Worm (Caenorhabditis elegans) whole organism, young adult: ENCODE data around the gene T06C12.9.

Experiments used
- B0019.2 ChIP-seq: fragments of 200-800 bp; sonication (Bioruptor generic); conservative IDR thresholded peaks from 2 replicates; pipeline ENCODE4 v1.3.6; 2022; ENCODE audit warnings: missing genetic modification reagents, missing genetic modification characterization, missing compliant biosample characterization
- B0035.1 ChIP-seq: sonication (generic microtip); optimal IDR thresholded peaks from 2 replicates; lab custom pipeline; 2016; ENCODE audit warnings: missing genetic modification characterization, mild to moderate bottlenecking, missing compliant biosample characterization, missing genotype, missing genetic modification reagents
- B0261.1 ChIP-seq: sonication (generic microtip); optimal IDR thresholded peaks from 2 replicates; lab custom pipeline; 2016; ENCODE audit warnings: mild to moderate bottlenecking, missing genetic modification characterization, moderate library complexity, missing compliant biosample characterization
- F22D6.2 ChIP-seq: sonication (generic microtip); optimal IDR thresholded peaks from 2 replicates; lab custom pipeline; 2016; ENCODE audit warnings: mild to moderate bottlenecking, missing genetic modification characterization, missing compliant biosample characterization
- F23B12.7 ChIP-seq: sonication (generic microtip); optimal IDR thresholded peaks from 2 replicates; lab custom pipeline; 2017; ENCODE audit warnings: missing genetic modification characterization, mild to moderate bottlenecking, missing compliant biosample characterization, antibody characterized with exemption, moderate library complexity; ENCODE audit not compliant: insufficient read depth
- F52B5.7 ChIP-seq: sonication (generic microtip); optimal IDR thresholded peaks from 2 replicates; lab custom pipeline; 2016; ENCODE audit warnings: mild to moderate bottlenecking, missing genetic modification characterization, missing compliant biosample characterization
- T07F8.4 ChIP-seq: sonication (generic microtip); optimal IDR thresholded peaks from 2 replicates; lab custom pipeline; 2016; ENCODE audit warnings: mild to moderate bottlenecking, missing genetic modification characterization, moderate library complexity, missing compliant biosample characterization
- Y95B8A.8 ChIP-seq: fragments of 200-800 bp; sonication (Bioruptor generic); IDR thresholded peaks from 2 replicates; pipeline ENCODE4 v1.3.6; 2022; ENCODE audit warnings: missing genetic modification reagents, missing genetic modification characterization, missing compliant biosample characterization
- atf-7 ChIP-seq: sonication (generic microtip); optimal IDR thresholded peaks from 2 replicates; lab custom pipeline; 2017; ENCODE audit warnings: mild to moderate bottlenecking, missing genetic modification characterization, missing compliant biosample characterization
- cebp-1 ChIP-seq, 2 experiments: fragments of 200-800 bp in 1 of 2; sonication (Bioruptor generic) in 1 of 2; sonication (generic microtip) in 1 of 2; IDR thresholded peaks in 1 of 2; optimal IDR thresholded peaks in 1 of 2; 2 replicates each; pipeline versions ENCODE4 v1.3.6 to Lab custom; 2017 to 2022; ENCODE audit warnings: missing compliant biosample characterization in 2 of 2, missing genetic modification characterization in 2 of 2, mild to moderate bottlenecking in 1 of 2, missing genetic modification reagents in 1 of 2, moderate library complexity in 1 of 2
- cebp-2 ChIP-seq: fragments of 200-800 bp; sonication (Bioruptor generic); IDR thresholded peaks from 2 replicates; pipeline ENCODE4 v1.3.6; 2022; ENCODE audit warnings: missing genetic modification characterization, missing compliant biosample characterization
- ceh-27 ChIP-seq: fragments of 200-800 bp; sonication (Bioruptor generic); optimal IDR thresholded peaks from 2 replicates; lab custom pipeline; 2018; ENCODE audit warnings: mild to moderate bottlenecking, missing genetic modification characterization, moderate library complexity, missing compliant biosample characterization
- ceh-91 ChIP-seq: fragments of 200-800 bp; sonication (Bioruptor generic); IDR thresholded peaks from 2 replicates; pipeline ENCODE4 v1.3.6; 2022; ENCODE audit warnings: missing genetic modification reagents, missing genetic modification characterization, missing compliant biosample characterization
- die-1 ChIP-seq: sonication (generic microtip); optimal IDR thresholded peaks from 2 replicates; lab custom pipeline; 2016; ENCODE audit warnings: missing genotype, mild to moderate bottlenecking, missing genetic modification characterization, missing compliant biosample characterization
- dpl-1 ChIP-seq: fragments of 150-350 bp; optimal IDR thresholded peaks from 2 replicates; lab custom pipeline; 2014; ENCODE audit warnings: missing biosample characterization, missing genetic modification reagents, missing genetic modification characterization
- egl-18 ChIP-seq: fragments of 200-800 bp; sonication (Bioruptor generic); IDR thresholded peaks from 2 replicates; pipeline ENCODE4 v1.3.6; 2022; ENCODE audit warnings: missing genetic modification reagents, missing genetic modification characterization, missing compliant biosample characterization
- egl-44 ChIP-seq: fragments of 200-800 bp; sonication (Bioruptor generic); IDR thresholded peaks from 2 replicates; pipeline ENCODE4 v1.3.6; 2022; ENCODE audit warnings: missing genetic modification reagents, missing genetic modification characterization, missing compliant biosample characterization
- ets-4 ChIP-seq: fragments of 200-800 bp; sonication (Bioruptor generic); optimal IDR thresholded peaks from 2 replicates; lab custom pipeline; 2018; ENCODE audit warnings: mild to moderate bottlenecking, missing genetic modification characterization, missing compliant biosample characterization
- fkh-3 ChIP-seq: sonication (generic microtip); optimal IDR thresholded peaks from 2 replicates; lab custom pipeline; 2016; ENCODE audit warnings: mild to moderate bottlenecking, missing genetic modification characterization, missing compliant biosample characterization
- him-1 ChIP-seq: sonication (generic microtip); optimal IDR thresholded peaks from 2 replicates; lab custom pipeline; 2016; ENCODE audit warnings: missing genotype, missing genetic modification reagents, missing genetic modification characterization, missing compliant biosample characterization
- hlh-12 ChIP-seq: sonication (generic microtip); optimal IDR thresholded peaks from 2 replicates; lab custom pipeline; 2016; ENCODE audit warnings: missing genetic modification characterization, missing compliant biosample characterization
- hlh-26 ChIP-seq: fragments of 200-800 bp; sonication (Bioruptor generic); conservative IDR thresholded peaks from 2 replicates; pipeline ENCODE4 v1.3.6; 2022; ENCODE audit warnings: missing genetic modification reagents, missing genetic modification characterization, missing compliant biosample characterization
- hmg-1.2 ChIP-seq: fragments of 200-800 bp; sonication (Bioruptor generic); IDR thresholded peaks from 2 replicates; pipeline ENCODE4 v1.3.6; 2022; ENCODE audit warnings: missing genetic modification reagents, missing genetic modification characterization, missing compliant biosample characterization
- hmg-20 ChIP-seq: fragments of 200-800 bp; sonication (Bioruptor generic); IDR thresholded peaks from 2 replicates; pipeline ENCODE4 v1.3.6; 2022; ENCODE audit warnings: missing genetic modification reagents, missing genetic modification characterization, missing compliant biosample characterization
- lin-40 ChIP-seq: sonication (generic microtip); optimal IDR thresholded peaks from 2 replicates; lab custom pipeline; 2016; ENCODE audit warnings: missing genetic modification characterization, mild to moderate bottlenecking, missing compliant biosample characterization, missing genotype, missing genetic modification reagents
- lsy-27 ChIP-seq: sonication (generic microtip); optimal IDR thresholded peaks from 2 replicates; lab custom pipeline; 2017; ENCODE audit warnings: missing genetic modification characterization, mild to moderate bottlenecking, missing compliant biosample characterization, antibody characterized with exemption, missing genotype, borderline replicate concordance; ENCODE audit not compliant: insufficient read depth
- mel-28 ChIP-seq: sonication (generic microtip); optimal IDR thresholded peaks from 2 replicates; lab custom pipeline; 2016; ENCODE audit warnings: borderline replicate concordance, mild to moderate bottlenecking, missing genetic modification characterization, missing compliant biosample characterization
- mes-4 ChIP-seq: sonication (generic microtip); optimal IDR thresholded peaks from 2 replicates; lab custom pipeline; 2016; ENCODE audit warnings: missing genotype, missing genetic modification characterization, missing compliant biosample characterization
- nhr-179 ChIP-seq: sonication (generic microtip); optimal IDR thresholded peaks from 2 replicates; lab custom pipeline; 2016; ENCODE audit warnings: mild to moderate bottlenecking, missing genetic modification characterization, missing compliant biosample characterization
- pha-4 ChIP-seq: fragments of 150-350 bp; sonication (generic microtip); optimal IDR thresholded peaks from 2 replicates; lab custom pipeline; 2014; ENCODE audit warnings: missing biosample characterization, missing genetic modification reagents, missing genetic modification characterization
- snpc-1.1 ChIP-seq: sonication (generic microtip); optimal IDR thresholded peaks from 2 replicates; lab custom pipeline; 2017; ENCODE audit warnings: missing genetic modification characterization, mild to moderate bottlenecking, missing compliant biosample characterization, antibody characterized with exemption, moderate library complexity, missing genotype, missing genetic modification reagents; ENCODE audit not compliant: insufficient read depth
- snpc-3.4 ChIP-seq: sonication (generic microtip); optimal IDR thresholded peaks from 2 replicates; lab custom pipeline; 2017; ENCODE audit warnings: missing genetic modification characterization, mild to moderate bottlenecking, missing compliant biosample characterization, antibody characterized with exemption, moderate library complexity, missing genotype, missing genetic modification reagents
- xnd-1 ChIP-seq: sonication (generic microtip); optimal IDR thresholded peaks from 2 replicates; lab custom pipeline; 2016; ENCODE audit warnings: missing genotype, missing genetic modification reagents, missing genetic modification characterization, missing compliant biosample characterization
- ztf-22 ChIP-seq: fragments of 200-800 bp; sonication (Bioruptor generic); optimal IDR thresholded peaks from 2 replicates; lab custom pipeline; 2018; ENCODE audit warnings: mild to moderate bottlenecking, missing genetic modification characterization, moderate library complexity, missing compliant biosample characterization
- ztf-25 ChIP-seq: fragments of 200-800 bp; sonication (Bioruptor generic); IDR thresholded peaks from 2 replicates; pipeline ENCODE4 v1.3.6; 2022; ENCODE audit warnings: missing genetic modification reagents, missing genetic modification characterization, missing compliant biosample characterization
- ztf-26 ChIP-seq: sonication (generic microtip); optimal IDR thresholded peaks from 2 replicates; lab custom pipeline; 2017; ENCODE audit warnings: missing genetic modification characterization, missing compliant biosample characterization
- ztf-28 ChIP-seq: fragments of 200-800 bp; sonication (Bioruptor generic); IDR thresholded peaks from 2 replicates; pipeline ENCODE4 v1.3.6; 2022; ENCODE audit warnings: missing genetic modification reagents, missing genetic modification characterization, missing compliant biosample characterization
- ztf-3 ChIP-seq: fragments of 200-800 bp; sonication (Bioruptor generic); optimal IDR thresholded peaks from 2 replicates; lab custom pipeline; 2018; ENCODE audit warnings: mild to moderate bottlenecking, missing genetic modification characterization, missing compliant biosample characterization

The T06C12.9 gene

DNA sequence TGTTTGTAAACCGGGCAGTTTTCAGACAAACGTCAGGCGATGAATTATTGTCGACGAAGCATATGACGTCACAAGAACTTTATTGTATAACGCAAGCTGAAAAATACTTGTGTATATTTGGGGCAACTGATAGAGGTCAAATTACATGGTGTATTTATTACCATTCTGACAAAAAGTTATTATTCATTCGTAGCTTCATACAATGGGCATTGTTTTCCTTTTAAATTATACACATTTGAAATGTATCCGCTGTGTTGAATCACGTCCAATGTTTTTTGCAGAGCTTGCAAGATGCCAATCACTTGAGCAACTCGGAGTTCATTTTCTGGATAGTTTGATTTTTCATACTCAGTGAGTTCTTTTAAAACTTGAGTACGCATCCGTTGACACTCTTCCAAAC is 37.1 kb upstream of the T06C12.9 start, which contains the start of gene F35E8.13:
TSS of gene F35E8.13 (plus strand) at position 301 of the 400 bp plus-strand sequence.
- TF ChIP-seq F22D6.2 (tag; lab: Kevin White, UChicago) (no peak), B0261.1 (tag; lab: Kevin White, UChicago) (no peak), ztf-3 (no peak), ztf-28 (GFP tag; lab: Robert Waterston, UW) (no peak), snpc-1.1 (tag; lab: Kevin White, UChicago) (no peak), B0035.1 (tag; lab: Kevin White, UChicago) (no peak), xnd-1 (tag; lab: Kevin White, UChicago) (no peak), hmg-1.2 (GFP tag; lab: Robert Waterston, UW) (no peak), F23B12.7 (tag; lab: Kevin White, UChicago) (no peak), dpl-1 (GFP tag; lab: Kevin White, UChicago) (no peak), T07F8.4 (no peak), nhr-179 (tag; lab: Kevin White, UChicago) (no peak), Y95B8A.8 (GFP tag; lab: Robert Waterston, UW) (no peak), hmg-20 (GFP tag; lab: Robert Waterston, UW) (no peak), cebp-2 (GFP tag; lab: Robert Waterston, UW) (no peak), him-1 (tag; lab: Kevin White, UChicago) (no peak), ets-4 (no peak)

DNA sequence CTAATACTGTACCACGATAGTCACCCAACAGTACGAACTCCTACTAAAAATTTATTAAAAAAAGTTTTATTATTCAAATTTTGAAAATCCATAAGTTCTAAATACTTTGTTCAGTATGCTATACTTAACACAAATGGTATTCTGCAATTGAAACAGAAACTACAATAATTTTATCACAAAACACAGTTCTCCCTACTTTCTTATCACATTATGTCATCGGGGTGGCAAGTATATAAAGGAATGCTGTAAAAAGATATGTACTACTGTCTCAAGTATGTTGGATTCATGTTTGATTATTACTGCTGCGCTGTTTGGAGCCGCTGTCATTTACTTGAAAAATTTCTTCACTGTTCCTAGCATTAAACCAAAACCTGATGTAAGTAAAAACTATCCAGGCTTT is 35.2 kb upstream of the T06C12.9 start, which contains the start of gene cdr-1:
TSS of gene cdr-1 (plus strand) at position 208 of the 400 bp plus-strand sequence.
- TF ChIP-seq mel-28 (tag; lab: Kevin White, UChicago), result no peak
- TF ChIP-seq lin-40 (tag; lab: Kevin White, UChicago), result no peak
- TF ChIP-seq B0035.1 (tag; lab: Kevin White, UChicago), result no peak
- no peak for TF ChIP-seq pha-4 (tag; lab: Kevin White, UChicago)
- TF ChIP-seq him-1 (tag; lab: Kevin White, UChicago), result no peak
- TF ChIP-seq lsy-27 (tag; lab: Kevin White, UChicago), result no peak
- TF ChIP-seq ztf-22 (GFP tag; lab: Kevin White, UChicago), result no peak

DNA sequence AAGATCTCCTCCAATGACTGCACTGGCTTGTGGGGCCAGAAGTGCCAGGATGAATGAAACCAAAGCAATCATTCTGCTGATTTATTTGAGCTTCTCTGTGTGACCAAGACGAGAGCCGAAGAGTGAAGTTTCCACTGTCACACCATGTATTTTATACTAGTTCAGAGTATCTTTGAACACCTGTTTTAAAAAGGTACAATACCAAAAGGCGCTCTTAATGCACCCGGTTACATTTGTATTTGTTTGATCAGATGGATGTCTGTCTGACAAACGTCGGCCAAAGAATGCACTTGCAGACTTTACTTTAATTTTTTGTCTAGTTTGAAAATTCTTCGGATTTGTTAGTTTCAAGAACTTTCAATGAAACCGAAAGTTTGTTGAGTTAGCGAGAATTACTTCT is 34.4 kb upstream of the T06C12.9 start, which contains the start of gene F35E8.10:
TSS of gene F35E8.10 (minus strand) at position 101 of the 400 bp plus-strand sequence.
- TF ChIP-seq ceh-27 (GFP tag; lab: Kevin White, UChicago) (no peak), B0019.2 (GFP tag; lab: Robert Waterston, UW) (no peak), die-1 (no peak), ceh-91 (no peak), mes-4 (tag; lab: Kevin White, UChicago) (no peak), fkh-3 (tag; lab: Kevin White, UChicago) (no peak), snpc-3.4 (no peak)

ce11 chrV:15917458-15917857 is 31.6 kb upstream of the T06C12.9 start, which contains the start of gene F35E8.9:
Gene F35E8.9 (minus strand): TSS chrV:15917558.
- TF ChIP-seq ztf-26 (tag; lab: Kevin White, UChicago), result no peak
- no peak for TF ChIP-seq ztf-3
- no peak for TF ChIP-seq ztf-25
- TF ChIP-seq egl-18 (GFP tag; lab: Robert Waterston, UW), result no peak
- no peak for TF ChIP-seq atf-7
- no peak for TF ChIP-seq hlh-26 (GFP tag; lab: Robert Waterston, UW)
- TF ChIP-seq cebp-1 (GFP tag; IDR thresholded peaks at IDR 0.05; lab: Robert Waterston, UW), result no peak
- no peak for TF ChIP-seq cebp-1 (tag; optimal IDR thresholded peaks at IDR 0.05; lab: Kevin White, UChicago)
- TF ChIP-seq egl-44 (GFP tag; lab: Robert Waterston, UW), result no peak
- TF ChIP-seq hlh-12 (tag; lab: Kevin White, UChicago), result no peak
- TF ChIP-seq F52B5.7, result no peak
- no peak for TF ChIP-seq ceh-91
- TF ChIP-seq B0035.1 (tag; lab: Kevin White, UChicago), result no peak
